Fruit fly (Drosophila melanogaster): ENCODE measurements around the gene CG31643.

dm6 chr2L:6081134-6081832 is 43.4 kb downstream of the CG31643 start:
- 0 out of 2 replicates have a peak, but pooled peaks have one; percentile 15 for TF ChIP-seq ato (GFP tag; IDR thresholded peaks at IDR 0.05; ENCODE audit: partially characterized antibody)
- no peak for TF ChIP-seq CG11560 (tag; IDR thresholded peaks at IDR 0.05)
- no peak for TF ChIP-seq YL-1 (GFP tag; optimal IDR thresholded peaks at IDR 0.05)
- TF ChIP-seq sc (optimal IDR thresholded peaks at IDR 0.05), result no peak
- no peak for TF ChIP-seq sc (GFP tag; optimal IDR thresholded peaks at IDR 0.05)
- peak; percentile 28 for TF ChIP-seq abd-A (tag; optimal IDR thresholded peaks at IDR 0.05)
- no peak for TF ChIP-seq CG6683 (GFP tag; optimal IDR thresholded peaks at IDR 0.05)
- no peak for TF ChIP-seq ap (GFP tag; IDR thresholded peaks at IDR 0.05)
- no peak for TF ChIP-seq kay (GFP tag; optimal IDR thresholded peaks at IDR 0.05)
- TF ChIP-seq trh (GFP tag; optimal IDR thresholded peaks at IDR 0.05), result no peak
- TF ChIP-seq CG15011 (GFP tag; optimal IDR thresholded peaks at IDR 0.05), result no peak
- TF ChIP-seq CG12219 (GFP tag; optimal IDR thresholded peaks at IDR 0.05), result no peak
- no peak for TF ChIP-seq jigr1 (GFP tag; IDR thresholded peaks at IDR 0.05)
- TF ChIP-seq stc (GFP tag; IDR thresholded peaks at IDR 0.05), result peak; percentile 20; the same call in 1 of the 2 replicates
- TF ChIP-seq PHDP (tag; optimal IDR thresholded peaks at IDR 0.05), result no peak

All from whole organism, embryonic.